Worm (Caenorhabditis elegans) whole organism, L4/young adult: ENCODE measurements around the gene F13E9.13.

ENCODE experiments used
- W03F9.2 ChIP-seq: fragments of 150-350 bp; optimal IDR thresholded peaks from 2 replicates; lab custom pipeline; 2014; ENCODE audit warnings: missing biosample characterization, missing genetic modification characterization
- dao-5 ChIP-seq: sonication (generic microtip); optimal IDR thresholded peaks from 2 replicates; lab custom pipeline; 2016; ENCODE audit warnings: missing genotype, missing genetic modification characterization, moderate library complexity, missing compliant biosample characterization
- him-1 ChIP-seq: sonication (generic microtip); optimal IDR thresholded peaks from 2 replicates; lab custom pipeline; 2016; ENCODE audit warnings: missing genotype, missing genetic modification reagents, missing genetic modification characterization, missing compliant biosample characterization

DNA sequence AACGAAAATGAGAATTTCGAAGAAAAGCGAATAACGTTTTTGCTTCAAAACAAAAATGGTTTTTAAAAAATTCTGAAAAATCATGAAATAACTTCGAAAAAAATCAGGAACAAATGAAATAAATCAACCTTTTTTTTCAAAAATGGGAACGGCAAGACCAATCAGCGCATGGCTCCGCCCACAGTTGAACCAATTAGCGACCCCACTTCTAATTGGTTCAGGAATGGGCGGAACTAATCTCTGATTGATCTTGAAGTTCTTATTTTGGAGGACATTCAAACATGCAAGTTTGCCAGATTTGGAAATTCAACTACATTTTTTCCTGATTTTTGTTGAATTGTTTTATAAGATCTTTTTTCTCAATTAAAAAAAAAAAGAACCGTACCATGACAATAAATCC, 25.4 kb upstream of the F13E9.13 start:
- TF ChIP-seq him-1 (tag; lab: Kevin White, UChicago) (no peak), W03F9.2 (tag; lab: Kevin White, UChicago) (no peak), dao-5 (tag; lab: Kevin White, UChicago) (no peak)
